Fruit fly (Drosophila melanogaster) whole organism, embryonic: ENCODE results near the gene CG17264.
A peak's percentile ranks its signal among the peaks of the same experiment; 100 is the strongest.

Experiments used
- BEAF-32 ChIP-seq: fragments of 200-800 bp; sonication (Bioruptor generic); optimal IDR thresholded peaks from 3 replicates; lab custom pipeline; 2017; ENCODE audit warnings: missing biosample characterization, missing genetic modification characterization, mild to moderate bottlenecking, moderate library complexity, missing genetic modification reagents
- CG11560 ChIP-seq: fragments of 200-800 bp; sonication (Bioruptor generic); IDR thresholded peaks from 3 replicates; pipeline ENCODE4 v1.3.6; 2022; ENCODE audit warnings: missing biosample characterization, missing genetic modification characterization
- CG12155 ChIP-seq: fragments of 200-800 bp; sonication (Bioruptor generic); optimal IDR thresholded peaks from 3 replicates; lab custom pipeline; 2016; ENCODE audit warnings: missing biosample characterization, missing genetic modification characterization
- CG13287 ChIP-seq: fragments of 200-800 bp; sonication (Bioruptor generic); IDR thresholded peaks from 2 replicates; pipeline ENCODE4 v1.3.6; 2022; ENCODE audit warnings: missing biosample characterization, missing genetic modification characterization; ENCODE audit not compliant: partially characterized antibody
- CG14860 ChIP-seq: fragments of 200-800 bp; sonication (Bioruptor generic); IDR thresholded peaks from 3 replicates; pipeline ENCODE4 v1.3.6; 2022; ENCODE audit warnings: missing biosample characterization, missing genetic modification characterization; ENCODE audit not compliant: partially characterized antibody
- CG14965 ChIP-seq: fragments of 200-800 bp; sonication (Bioruptor generic); optimal IDR thresholded peaks from 2 replicates; lab custom pipeline; 2016; ENCODE audit warnings: missing biosample characterization, missing genetic modification characterization, borderline replicate concordance
- CG15514 ChIP-seq: fragments of 200-800 bp; sonication (Bioruptor generic); optimal IDR thresholded peaks from 3 replicates; lab custom pipeline; 2017; ENCODE audit warnings: missing biosample characterization, missing genetic modification characterization, mild to moderate bottlenecking, moderate library complexity, missing genetic modification reagents
- CG17385 ChIP-seq: fragments of 200-800 bp; sonication (Bioruptor generic); optimal IDR thresholded peaks from 3 replicates; lab custom pipeline; 2018; ENCODE audit warnings: missing biosample characterization, mild to moderate bottlenecking, missing genetic modification characterization
- CG18619 ChIP-seq: fragments of 200-800 bp; sonication (Bioruptor generic); optimal IDR thresholded peaks from 3 replicates; lab custom pipeline; 2017; ENCODE audit warnings: missing biosample characterization, mild to moderate bottlenecking, missing genetic modification characterization
- CG2116 ChIP-seq: fragments of 200-800 bp; sonication (Bioruptor generic); optimal IDR thresholded peaks from 3 replicates; lab custom pipeline; 2018; ENCODE audit warnings: missing biosample characterization, mild to moderate bottlenecking, missing genetic modification characterization
- CG32532 ChIP-seq: fragments of 200-800 bp; sonication (Bioruptor generic); IDR thresholded peaks from 2 replicates; pipeline ENCODE4 v1.3.6; 2022; ENCODE audit warnings: missing biosample characterization, missing genetic modification characterization
- CG32772 ChIP-seq: fragments of 200-800 bp; sonication (Bioruptor generic); IDR thresholded peaks from 2 replicates; pipeline ENCODE4 v1.3.6; 2022; ENCODE audit warnings: missing biosample characterization, missing genetic modification characterization
- CG3838 ChIP-seq: fragments of 200-800 bp; sonication (Bioruptor generic); optimal IDR thresholded peaks from 3 replicates; lab custom pipeline; 2016; ENCODE audit warnings: missing biosample characterization, missing genetic modification characterization
- CG7963 ChIP-seq: fragments of 200-800 bp; sonication (Bioruptor generic); IDR thresholded peaks from 3 replicates; pipeline ENCODE4 v1.3.6; 2022; ENCODE audit warnings: missing biosample characterization, missing genetic modification characterization; ENCODE audit not compliant: partially characterized antibody
- CG8388 ChIP-seq: fragments of 200-800 bp; sonication (Bioruptor generic); optimal IDR thresholded peaks from 2 replicates; lab custom pipeline; 2019; ENCODE audit warnings: missing biosample characterization, mild to moderate bottlenecking, missing genetic modification characterization, moderate library complexity
- CHES-1-like ChIP-seq: fragments of 200-800 bp; sonication (Bioruptor generic); optimal IDR thresholded peaks from 2 replicates; lab custom pipeline; 2016; ENCODE audit warnings: missing biosample characterization, missing genetic modification characterization
- Camta ChIP-seq: fragments of 200-800 bp; sonication (Bioruptor generic); optimal IDR thresholded peaks from 2 replicates; lab custom pipeline; 2016; ENCODE audit warnings: missing biosample characterization, missing genetic modification characterization
- Dbx ChIP-seq: fragments of 200-800 bp; sonication (Bioruptor generic); IDR thresholded peaks from 3 replicates; pipeline ENCODE4 v1.3.6; 2022; ENCODE audit warnings: missing biosample characterization, missing genetic modification characterization
- Dll ChIP-seq: fragments of 200-800 bp; sonication (Bioruptor generic); IDR thresholded peaks from 4 replicates; pipeline ENCODE4 v1.3.6; 2022; ENCODE audit warnings: missing biosample characterization, missing genetic modification characterization; ENCODE audit not compliant: partially characterized antibody
- Doc2 ChIP-seq: fragments of 200-800 bp; sonication (Bioruptor generic); IDR thresholded peaks from 2 replicates; pipeline ENCODE4 v1.3.6; 2022; ENCODE audit warnings: missing biosample characterization, missing genetic modification characterization
- Doc3 ChIP-seq: fragments of 200-800 bp; sonication (Bioruptor generic); IDR thresholded peaks from 3 replicates; pipeline ENCODE4 v1.3.6; 2022; ENCODE audit warnings: missing biosample characterization, missing genetic modification characterization; ENCODE audit not compliant: partially characterized antibody
- Dp ChIP-seq: fragments of 200-800 bp; sonication (Bioruptor generic); optimal IDR thresholded peaks from 2 replicates; lab custom pipeline; 2018; ENCODE audit warnings: missing biosample characterization, mild to moderate bottlenecking, missing genetic modification characterization, moderate library complexity
- E2f1 ChIP-seq: fragments of 200-800 bp; sonication (Bioruptor generic); IDR thresholded peaks from 2 replicates; pipeline ENCODE4 v1.3.6; 2022; ENCODE audit warnings: missing biosample characterization, missing genetic modification characterization
- Ets65A ChIP-seq: fragments of 200-800 bp; sonication (Bioruptor generic); peaks from one replicate; lab custom pipeline; 2016; ENCODE audit warnings: missing biosample characterization, missing genetic modification characterization
- Fer3 ChIP-seq: fragments of 200-800 bp; sonication (Bioruptor generic); optimal IDR thresholded peaks from 2 replicates; lab custom pipeline; 2018; ENCODE audit warnings: missing biosample characterization, mild to moderate bottlenecking, missing genetic modification characterization, moderate library complexity
- Mad ChIP-seq: fragments of 200-800 bp; sonication (Bioruptor generic); optimal IDR thresholded peaks from 2 replicates; lab custom pipeline; 2016; ENCODE audit warnings: missing biosample characterization, missing genetic modification characterization
- Rfx ChIP-seq: fragments of 200-800 bp; sonication (Bioruptor generic); IDR thresholded peaks from 2 replicates; pipeline ENCODE4 v1.3.6; 2022; ENCODE audit warnings: missing biosample characterization, missing genetic modification characterization
- Sin3A ChIP-seq: fragments of >200 bp; optimal IDR thresholded peaks from 2 replicates; lab custom pipeline; 2018
- Spps ChIP-seq: fragments of 200-800 bp; sonication (Bioruptor generic); optimal IDR thresholded peaks from 2 replicates; lab custom pipeline; 2018; ENCODE audit warnings: missing biosample characterization, mild to moderate bottlenecking, missing genetic modification characterization
- TFAM ChIP-seq: fragments of 200-800 bp; sonication (Bioruptor generic); optimal IDR thresholded peaks from 2 replicates; lab custom pipeline; 2017; ENCODE audit warnings: missing biosample characterization, missing genetic modification characterization, inconsistent platforms
- Taf1 ChIP-seq: fragments of 200-800 bp; sonication (Bioruptor generic); IDR thresholded peaks from 2 replicates; pipeline ENCODE4 v1.3.6; 2022; ENCODE audit warnings: missing biosample characterization, missing genetic modification characterization
- amos ChIP-seq: fragments of 200-800 bp; sonication (Bioruptor generic); IDR thresholded peaks from 2 replicates; pipeline ENCODE4 v1.3.6; 2022; ENCODE audit warnings: missing biosample characterization, missing genetic modification characterization; ENCODE audit not compliant: partially characterized antibody
- bsh ChIP-seq, 2 experiments: fragments of 200-800 bp; sonication (Bioruptor generic); optimal IDR thresholded peaks; 2 replicates each; lab custom pipeline; 2017 to 2018; ENCODE audit warnings: mild to moderate bottlenecking in 2 of 2, missing biosample characterization in 2 of 2, missing genetic modification characterization in 2 of 2, moderate library complexity in 1 of 2
- gfzf ChIP-seq: fragments of 200-800 bp; sonication (Bioruptor generic); optimal IDR thresholded peaks from 2 replicates; lab custom pipeline; 2016; ENCODE audit warnings: missing biosample characterization, mild to moderate bottlenecking, missing genetic modification characterization, moderate library complexity
- gsb ChIP-seq: fragments of 200-800 bp; sonication (Bioruptor generic); IDR thresholded peaks from 2 replicates; pipeline ENCODE4 v1.3.6; 2022; ENCODE audit warnings: missing biosample characterization, missing genetic modification characterization
- hbn ChIP-seq: fragments of 200-800 bp; sonication (Bioruptor generic); IDR thresholded peaks from 2 replicates; pipeline ENCODE4 v1.3.6; 2022; ENCODE audit warnings: missing biosample characterization, missing genetic modification characterization; ENCODE audit not compliant: partially characterized antibody
- hth ChIP-seq: fragments of >200 bp; optimal IDR thresholded peaks from 2 replicates; lab custom pipeline; 2017; ENCODE audit warnings: inconsistent platforms
- inv ChIP-seq: fragments of 200-800 bp; sonication (Bioruptor generic); IDR thresholded peaks from 2 replicates; pipeline ENCODE4 v1.3.6; 2022; ENCODE audit warnings: missing biosample characterization, missing genetic modification characterization; ENCODE audit not compliant: partially characterized antibody
- klu ChIP-seq: fragments of 200-800 bp; sonication (Bioruptor generic); IDR thresholded peaks from 2 replicates; pipeline ENCODE4 v1.3.6; 2022; ENCODE audit warnings: missing biosample characterization, missing genetic modification characterization
- mam ChIP-seq: fragments of 200-800 bp; sonication (Bioruptor generic); optimal IDR thresholded peaks from 3 replicates; lab custom pipeline; 2016; ENCODE audit warnings: missing biosample characterization, missing genetic modification characterization
- mld ChIP-seq: fragments of 200-800 bp; sonication (Bioruptor generic); IDR thresholded peaks from 3 replicates; pipeline ENCODE4 v1.3.6; 2022; ENCODE audit warnings: missing biosample characterization, missing genetic modification characterization; ENCODE audit not compliant: partially characterized antibody
- nmo ChIP-seq: fragments of 200-800 bp; sonication (Bioruptor generic); optimal IDR thresholded peaks from 2 replicates; lab custom pipeline; 2018; ENCODE audit warnings: missing biosample characterization, mild to moderate bottlenecking, missing genetic modification characterization, moderate library complexity
- psq ChIP-seq: fragments of 200-800 bp; sonication (Bioruptor generic); optimal IDR thresholded peaks from 2 replicates; lab custom pipeline; 2017; ENCODE audit warnings: missing biosample characterization, missing genetic modification characterization
- ro ChIP-seq: fragments of 200-800 bp; sonication (Bioruptor generic); IDR thresholded peaks from 2 replicates; pipeline ENCODE4 v1.3.6; 2022; ENCODE audit warnings: missing biosample characterization, missing genetic modification characterization
- run ChIP-seq: fragments of 200-800 bp; sonication (Bioruptor generic); optimal IDR thresholded peaks from 3 replicates; lab custom pipeline; 2018; ENCODE audit warnings: missing biosample characterization, mild to moderate bottlenecking, missing genetic modification characterization
- stwl ChIP-seq: fragments of 200-800 bp; sonication (Bioruptor generic); optimal IDR thresholded peaks from 3 replicates; lab custom pipeline; 2018; ENCODE audit warnings: missing biosample characterization, mild to moderate bottlenecking, missing genetic modification characterization, moderate library complexity
- tll ChIP-seq, 2 experiments: fragments of 200-800 bp in 1 of 2; fragments of >200 bp in 1 of 2; sonication (Bioruptor generic) in 1 of 2; optimal IDR thresholded peaks; 2 replicates each; lab custom pipeline; 2017 to 2019; ENCODE audit warnings: missing biosample characterization in 2 of 2, missing genetic modification characterization in 2 of 2, mild to moderate bottlenecking in 1 of 2, moderate library complexity in 1 of 2
- tna ChIP-seq: fragments of 200-800 bp; sonication (Bioruptor generic); IDR thresholded peaks from 2 replicates; pipeline ENCODE4 v1.3.6; 2022; ENCODE audit warnings: missing biosample characterization, missing genetic modification characterization; ENCODE audit not compliant: partially characterized antibody
- trem ChIP-seq: fragments of 200-800 bp; optimal IDR thresholded peaks from 3 replicates; lab custom pipeline; 2019; ENCODE audit warnings: missing biosample characterization, mild to moderate bottlenecking, missing genetic modification characterization, moderate library complexity
- unc-4 ChIP-seq: fragments of 200-800 bp; sonication (Bioruptor generic); IDR thresholded peaks from 2 replicates; pipeline ENCODE4 v1.3.6; 2022; ENCODE audit warnings: missing biosample characterization, missing genetic modification characterization; ENCODE audit not compliant: partially characterized antibody

CG17264 gene

dm6 chr2L:3029012-3029411, 10.7 kb downstream of the CG17264 start, which contains the start of the genes Sf3b2 and CG17219 (continued):
- TF ChIP-seq mld (GFP tag; lab: Robert Waterston, UW) (0 out of 3 replicates have a peak, but pooled peaks have one; percentile 32), CG12155 (GFP tag; lab: Kevin White, UChicago) (peak; percentile 18), trem (tag; lab: Kevin White, UChicago) (peak; percentile 96), Rfx (GFP tag; lab: Robert Waterston, UW) (peak; percentile 39; the same call in 1 of the 2 replicates), bsh (GFP tag; optimal IDR thresholded peaks at IDR 0.05; lab: Kevin White, UChicago) (no peak), Fer3 (no peak), TFAM (GFP tag; lab: Kevin White, UChicago) (no peak), CG13287 (GFP tag; lab: Robert Waterston, UW) (peak; percentile 80), E2f1 (GFP tag; lab: Robert Waterston, UW) (no peak), stwl (peak; percentile 65), inv (GFP tag; lab: Robert Waterston, UW) (peak; percentile 50; the same call in 1 of the 2 replicates), CG14860 (GFP tag; lab: Robert Waterston, UW) (0 out of 3 replicates have a peak, but pooled peaks have one; percentile 50), CG32772 (no peak), CG11560 (tag; lab: Robert Waterston, UW) (peak; percentile 96), nmo (GFP tag; lab: Kevin White, UChicago) (peak; percentile 40), gsb (GFP tag; lab: Robert Waterston, UW) (no peak), hbn (GFP tag; lab: Robert Waterston, UW) (peak; percentile 58), mam (GFP tag; lab: Kevin White, UChicago) (peak; percentile 39), Ets65A (GFP tag; lab: Kevin White, UChicago) (peak; percentile 86), tna (peak; percentile 61), CG32532 (GFP tag; lab: Robert Waterston, UW) (peak; percentile 25; the same call in 1 of the 2 replicates), CG15514 (peak; percentile 1), CG2116 (GFP tag; lab: Kevin White, UChicago) (peak; percentile 56), BEAF-32 (GFP tag; lab: Kevin White, UChicago) (peak; percentile 85), run (peak; percentile 74), Dp (GFP tag; lab: Kevin White, UChicago) (peak; percentile 64), Spps (no peak), CG14965 (GFP tag; lab: Kevin White, UChicago) (no peak), psq (GFP tag; lab: Kevin White, UChicago) (no peak), CHES-1-like (peak; percentile 23), Doc2 (no peak), Doc3 (GFP tag; lab: Robert Waterston, UW) (peak; percentile 53; the same call in 2 of the 3 replicates), CG17385 (GFP tag; lab: Kevin White, UChicago) (no peak), CG7963 (GFP tag; lab: Robert Waterston, UW) (peak; percentile 49; the same call in 1 of the 3 replicates), CG3838 (GFP tag; lab: Kevin White, UChicago) (no peak), hth (no peak), Mad (GFP tag; lab: Kevin White, UChicago) (peak; percentile 42), Sin3A (peak; percentile 11), klu (GFP tag; lab: Robert Waterston, UW) (no peak), amos (GFP tag; lab: Robert Waterston, UW) (peak; percentile 82), CG18619 (no peak), Camta (no peak), ro (GFP tag; lab: Robert Waterston, UW) (no peak), Dbx (GFP tag; lab: Robert Waterston, UW) (no peak), Taf1 (GFP tag; lab: Robert Waterston, UW) (no peak), unc-4 (GFP tag; lab: Robert Waterston, UW) (peak; percentile 64), Dll (GFP tag; lab: Robert Waterston, UW) (peak; percentile 76), tll (GFP tag; optimal IDR thresholded peaks at IDR 0.05; lab: Kevin White, UChicago) (no peak), CG8388 (GFP tag; lab: Kevin White, UChicago) (no peak), gfzf (peak; percentile 18)
